Fruit fly (Drosophila melanogaster) whole organism: ENCODE results near the gene CG31370.

ENCODE experiments used
- CG8478 ChIP-seq: fragments of >200 bp; optimal IDR thresholded peaks from 2 replicates; lab custom pipeline; 2018; ENCODE audit warnings: inconsistent platforms
- Dll ChIP-seq: fragments of >200 bp; optimal IDR thresholded peaks from 2 replicates; lab custom pipeline; 2017
- EcR ChIP-seq, 2 experiments: fragments of >200 bp; optimal IDR thresholded peaks; 2 replicates each; lab custom pipeline; 2017; ENCODE audit warnings: missing biosample characterization in 2 of 2, missing genetic modification characterization in 2 of 2, missing genetic modification reagents in 2 of 2
- pan ChIP-seq: fragments of >200 bp; optimal IDR thresholded peaks from 2 replicates; lab custom pipeline; 2017
- psq ChIP-seq: fragments of >200 bp; optimal IDR thresholded peaks from 2 replicates; lab custom pipeline; 2017
- usp ChIP-seq: fragments of >200 bp; optimal IDR thresholded peaks from 2 replicates; lab custom pipeline; 2017; ENCODE audit warnings: missing biosample characterization, missing genetic modification characterization, mixed read lengths

CG31370 gene

dm6 chr3R:25331103-25331502 lies 28.8 kb downstream of the CG31370 start, which contains the start of gene CHKov2:
Gene CHKov2 (minus strand): TSS chr3R:25331203.
- TF ChIP-seq CG8478 (no peak), pan (lab: Kevin White, UChicago) (no peak), EcR (GFP tag; optimal IDR thresholded peaks at IDR 0.05; lab: Kevin White, UChicago) (no peak)

DNA sequence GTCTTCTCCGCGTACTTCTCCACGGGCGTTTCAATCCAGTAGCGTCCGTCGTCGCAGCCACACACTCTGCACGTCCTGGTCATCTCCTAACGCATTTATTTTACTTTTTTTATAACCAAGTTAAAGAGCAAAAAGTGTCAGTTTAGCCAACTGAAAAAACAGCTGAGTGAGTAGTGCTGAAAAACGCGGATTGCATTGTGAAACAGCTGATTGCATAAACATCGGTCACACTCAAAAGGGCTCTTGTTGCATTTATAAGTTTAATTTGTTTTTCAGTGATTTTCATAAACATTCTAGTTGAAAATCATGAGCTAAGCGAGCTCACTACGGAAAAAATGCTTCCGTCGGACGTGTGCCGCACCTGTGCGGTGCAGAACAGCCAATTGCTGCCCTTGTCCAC lies 32.8 kb downstream of the CG31370 start, which contains the start of the genes CG10669 and CG11902:
Gene CG10669, minus strand, starts transcription at position 179 of the 400 bp plus-strand sequence.
Gene CG11902, plus strand, starts transcription at position 193 of the 400 bp plus-strand sequence.
- TF ChIP-seq pan (lab: Kevin White, UChicago), result no peak
- TF ChIP-seq EcR (GFP tag; optimal IDR thresholded peaks at IDR 0.05; lab: Kevin White, UChicago), result no peak
- TF ChIP-seq CG8478, result no peak
- no peak for TF ChIP-seq psq (lab: Kevin White, UChicago)
- TF ChIP-seq usp (GFP tag; lab: Kevin White, UChicago), result no peak
- TF ChIP-seq Dll (lab: Kevin White, UChicago), result no peak

dm6 chr3R:25339952-25340351 lies 37.7 kb downstream of the CG31370 start, which contains the start of gene rha:
Gene rha (plus strand): TSS chr3R:25340252.
- TF ChIP-seq Dll (lab: Kevin White, UChicago), result no peak
- TF ChIP-seq usp (GFP tag; lab: Kevin White, UChicago), result no peak
- no peak for TF ChIP-seq pan (lab: Kevin White, UChicago)
- TF ChIP-seq CG8478, result no peak
- no peak for TF ChIP-seq EcR (GFP tag; optimal IDR thresholded peaks at IDR 0.05; lab: Kevin White, UChicago)
- no peak for TF ChIP-seq psq (lab: Kevin White, UChicago)

DNA sequence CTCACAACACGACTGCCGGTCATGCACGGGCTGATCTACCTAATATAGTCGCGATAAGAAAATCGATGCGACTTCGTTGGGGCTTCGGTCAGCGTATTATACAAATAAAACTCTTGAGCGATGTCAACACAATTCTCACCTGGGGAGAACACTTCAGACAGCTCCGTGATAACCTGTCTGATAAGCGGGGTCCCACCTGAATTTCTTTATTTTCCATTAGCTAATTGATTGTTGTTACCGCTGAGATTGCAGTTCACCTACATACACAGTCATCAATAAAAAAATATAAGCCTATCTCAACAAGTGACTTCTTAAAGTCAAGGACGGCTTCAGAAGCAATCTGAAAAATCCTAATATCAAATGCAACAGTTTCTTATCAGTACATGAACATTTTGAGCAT lies 44.6 kb downstream of the CG31370 start, which contains the start of gene tobi:
Gene tobi, minus strand, starts transcription at position 23 of the 400 bp plus-strand sequence.
- TF ChIP-seq CG8478 (no peak), usp (GFP tag; lab: Kevin White, UChicago) (no peak), pan (lab: Kevin White, UChicago) (no peak), EcR (GFP tag; optimal IDR thresholded peaks at IDR 0.05; lab: Kevin White, UChicago) (no peak), Dll (lab: Kevin White, UChicago) (no peak), psq (lab: Kevin White, UChicago) (no peak)
